Fruit fly (Drosophila melanogaster) whole organism, embryonic: ENCODE measurements around the gene CG4291.
A peak's percentile ranks its signal among the peaks of the same experiment; 100 is the strongest.

Source experiments
- Awh ChIP-seq: fragments of 200-800 bp; sonication (Bioruptor generic); IDR thresholded peaks from 2 replicates; pipeline ENCODE4, ENCODE4 v1.3.6; 2022; ENCODE audit warnings: missing biosample characterization, missing genetic modification characterization
- C15 ChIP-seq: fragments of 200-800 bp; sonication (Bioruptor generic); IDR thresholded peaks from 3 replicates; pipeline ENCODE4 v1.3.6; 2022; ENCODE audit warnings: missing biosample characterization, missing genetic modification characterization
- CG10209 ChIP-seq: fragments of 200-800 bp; sonication (Bioruptor generic); optimal IDR thresholded peaks from 3 replicates; lab custom pipeline; 2017; ENCODE audit warnings: missing biosample characterization, mild to moderate bottlenecking, missing genetic modification characterization, missing genetic modification reagents
- CG10321 ChIP-seq: fragments of 200-800 bp; sonication (Bioruptor generic); IDR thresholded peaks from 2 replicates; pipeline ENCODE4 v1.3.6; 2022; ENCODE audit warnings: missing biosample characterization, missing genetic modification characterization
- CG10979 ChIP-seq: fragments of 200-800 bp; sonication (Bioruptor generic); optimal IDR thresholded peaks from 2 replicates; lab custom pipeline; 2018; ENCODE audit warnings: missing biosample characterization, mild to moderate bottlenecking, missing genetic modification characterization, moderate library complexity
- CG1602 ChIP-seq: fragments of 200-800 bp; sonication (Bioruptor generic); optimal IDR thresholded peaks from 3 replicates; lab custom pipeline; 2016; ENCODE audit warnings: missing biosample characterization, missing genetic modification characterization
- CG1603 ChIP-seq: fragments of 200-800 bp; sonication (Bioruptor generic); optimal IDR thresholded peaks from 2 replicates; lab custom pipeline; 2019; ENCODE audit warnings: missing biosample characterization, mild to moderate bottlenecking, missing genetic modification characterization, moderate library complexity
- CG17612 ChIP-seq: fragments of 200-800 bp; sonication (Bioruptor generic); IDR thresholded peaks from 2 replicates; pipeline ENCODE4 v1.3.6; 2022; ENCODE audit warnings: missing biosample characterization, missing genetic modification characterization
- CG1792 ChIP-seq: fragments of 200-800 bp; sonication (Bioruptor generic); optimal IDR thresholded peaks from 2 replicates; lab custom pipeline; 2016; ENCODE audit warnings: missing biosample characterization, missing genetic modification characterization
- CG2202 ChIP-seq: fragments of 200-800 bp; sonication (Bioruptor generic); optimal IDR thresholded peaks from 2 replicates; lab custom pipeline; 2018; ENCODE audit warnings: missing biosample characterization, mild to moderate bottlenecking, missing genetic modification characterization
- CG6765 ChIP-seq: fragments of 200-800 bp; sonication (Bioruptor generic); optimal IDR thresholded peaks from 3 replicates; lab custom pipeline; 2017; ENCODE audit warnings: missing biosample characterization, mild to moderate bottlenecking, missing genetic modification characterization
- CG7271 ChIP-seq: fragments of 200-800 bp; sonication (Bioruptor generic); optimal IDR thresholded peaks from 2 replicates; lab custom pipeline; 2018; ENCODE audit warnings: missing biosample characterization, mild to moderate bottlenecking, missing genetic modification characterization, moderate library complexity
- CG8359 ChIP-seq: fragments of 200-800 bp; sonication (Bioruptor generic); optimal IDR thresholded peaks from 2 replicates; lab custom pipeline; 2017; ENCODE audit warnings: missing biosample characterization, mild to moderate bottlenecking, missing genetic modification characterization, borderline replicate concordance
- CG8924 ChIP-seq: fragments of 200-800 bp; optimal IDR thresholded peaks from 3 replicates; lab custom pipeline; 2019; ENCODE audit warnings: missing biosample characterization, mild to moderate bottlenecking, missing genetic modification characterization, moderate library complexity
- CG8944 ChIP-seq: fragments of 200-800 bp; sonication (Bioruptor generic); optimal IDR thresholded peaks from 3 replicates; lab custom pipeline; 2016; ENCODE audit warnings: missing biosample characterization, missing genetic modification characterization
- CG9437 ChIP-seq: fragments of 200-800 bp; sonication (Bioruptor generic); optimal IDR thresholded peaks from 2 replicates; lab custom pipeline; 2018; ENCODE audit warnings: missing biosample characterization, mild to moderate bottlenecking, missing genetic modification characterization
- CG9609 ChIP-seq: fragments of 200-800 bp; sonication (Bioruptor generic); optimal IDR thresholded peaks from 3 replicates; lab custom pipeline; 2016; ENCODE audit warnings: missing biosample characterization, missing genetic modification characterization
- CHES-1-like ChIP-seq: fragments of 200-800 bp; sonication (Bioruptor generic); optimal IDR thresholded peaks from 2 replicates; lab custom pipeline; 2016; ENCODE audit warnings: missing biosample characterization, missing genetic modification characterization
- CkIIα-i1 ChIP-seq: fragments of 200-800 bp; sonication (Bioruptor generic); IDR thresholded peaks from 2 replicates; pipeline ENCODE4 v1.3.6; 2022; ENCODE audit warnings: missing biosample characterization, missing genetic modification characterization
- HLH54F ChIP-seq: fragments of 200-800 bp; sonication (Bioruptor generic); optimal IDR thresholded peaks from 3 replicates; lab custom pipeline; 2016; ENCODE audit warnings: missing biosample characterization, missing genetic modification characterization
- Hr3 ChIP-seq: fragments of 200-800 bp; sonication (Bioruptor generic); optimal IDR thresholded peaks from 3 replicates; lab custom pipeline; 2016; ENCODE audit warnings: missing biosample characterization, missing genetic modification characterization
- Kr ChIP-seq: fragments of 200-800 bp; sonication (Bioruptor generic); optimal IDR thresholded peaks from 2 replicates; lab custom pipeline; 2017; ENCODE audit warnings: missing biosample characterization, mild to moderate bottlenecking, missing genetic modification characterization
- NFAT ChIP-seq: fragments of 200-800 bp; sonication (Bioruptor generic); IDR thresholded peaks from 2 replicates; pipeline ENCODE4 v1.3.6; 2022; ENCODE audit warnings: missing biosample characterization, missing genetic modification characterization
- Scr ChIP-seq: fragments of 200-800 bp; sonication (Bioruptor generic); IDR thresholded peaks from 2 replicates; pipeline ENCODE4 v1.3.6; 2022; ENCODE audit warnings: missing biosample characterization, missing genetic modification characterization; ENCODE audit not compliant: partially characterized antibody
- Sin3A ChIP-seq: fragments of >200 bp; optimal IDR thresholded peaks from 2 replicates; lab custom pipeline; 2018
- Six4 ChIP-seq: fragments of 200-800 bp; sonication (Bioruptor generic); optimal IDR thresholded peaks from 2 replicates; lab custom pipeline; 2016; ENCODE audit warnings: missing biosample characterization, missing genetic modification characterization
- Ssrp ChIP-seq: fragments of 200-800 bp; sonication (Bioruptor generic); optimal IDR thresholded peaks from 2 replicates; lab custom pipeline; 2018; ENCODE audit warnings: missing biosample characterization, mild to moderate bottlenecking, missing genetic modification characterization, moderate library complexity
- Usf ChIP-seq: fragments of 200-800 bp; sonication (Bioruptor generic); optimal IDR thresholded peaks from 2 replicates; lab custom pipeline; 2017; ENCODE audit warnings: missing genotype, missing biosample characterization, missing genetic modification characterization
- Vsx1 ChIP-seq: fragments of 200-800 bp; sonication (Bioruptor generic); optimal IDR thresholded peaks from 2 replicates; lab custom pipeline; 2017; ENCODE audit warnings: missing biosample characterization, mild to moderate bottlenecking, missing genetic modification characterization, missing genetic modification reagents
- ase ChIP-seq: fragments of 200-800 bp; sonication (Bioruptor generic); IDR thresholded peaks from 3 replicates; pipeline ENCODE4 v1.3.6; 2022; ENCODE audit warnings: missing biosample characterization, missing genetic modification characterization
- bsh ChIP-seq, 2 experiments: fragments of 200-800 bp; sonication (Bioruptor generic); optimal IDR thresholded peaks; 2 replicates each; lab custom pipeline; 2017 to 2018; ENCODE audit warnings: mild to moderate bottlenecking in 2 of 2, missing biosample characterization in 2 of 2, missing genetic modification characterization in 2 of 2, moderate library complexity in 1 of 2
- btn ChIP-seq: fragments of 200-800 bp; sonication (Bioruptor generic); optimal IDR thresholded peaks from 2 replicates; lab custom pipeline; 2016; ENCODE audit warnings: missing biosample characterization, missing genetic modification characterization
- crc ChIP-seq: fragments of 200-800 bp; sonication (Bioruptor generic); optimal IDR thresholded peaks from 2 replicates; lab custom pipeline; 2016; ENCODE audit warnings: missing biosample characterization, missing genetic modification characterization
- crol ChIP-seq: fragments of 200-800 bp; sonication (Bioruptor generic); IDR thresholded peaks from 2 replicates; pipeline ENCODE4 v1.3.6; 2022; ENCODE audit warnings: missing biosample characterization, missing genetic modification characterization
- dati ChIP-seq: fragments of 200-800 bp; sonication (Bioruptor generic); IDR thresholded peaks from 2 replicates; pipeline ENCODE4 v1.3.6; 2022; ENCODE audit warnings: missing biosample characterization, missing genetic modification characterization
- disco-r ChIP-seq: fragments of 200-800 bp; sonication (Bioruptor generic); optimal IDR thresholded peaks from 2 replicates; lab custom pipeline; 2016; ENCODE audit warnings: missing biosample characterization, missing genetic modification characterization
- ems ChIP-seq: fragments of 200-800 bp; sonication (Bioruptor generic); optimal IDR thresholded peaks from 3 replicates; lab custom pipeline; 2016; ENCODE audit warnings: missing biosample characterization, missing genetic modification characterization
- gce ChIP-seq: fragments of 200-800 bp; sonication (Bioruptor generic); IDR thresholded peaks from 3 replicates; pipeline ENCODE4 v1.3.6; 2022; ENCODE audit warnings: missing biosample characterization, missing genetic modification characterization
- gcm ChIP-seq: fragments of 200-800 bp; sonication (Bioruptor generic); optimal IDR thresholded peaks from 2 replicates; lab custom pipeline; 2019; ENCODE audit warnings: missing biosample characterization, mild to moderate bottlenecking, missing genetic modification characterization, moderate library complexity
- gro ChIP-seq: fragments of 200-800 bp; sonication (Bioruptor generic); optimal IDR thresholded peaks from 2 replicates; lab custom pipeline; 2016; ENCODE audit warnings: missing biosample characterization, missing genetic modification characterization
- ham ChIP-seq: fragments of 200-800 bp; sonication (Bioruptor generic); IDR thresholded peaks from 2 replicates; pipeline ENCODE4 v1.3.6; 2022; ENCODE audit warnings: missing biosample characterization, missing genetic modification characterization
- hbn ChIP-seq: fragments of 200-800 bp; sonication (Bioruptor generic); IDR thresholded peaks from 2 replicates; pipeline ENCODE4 v1.3.6; 2022; ENCODE audit warnings: missing biosample characterization, missing genetic modification characterization; ENCODE audit not compliant: partially characterized antibody
- kni ChIP-seq: fragments of 200-800 bp; sonication (Bioruptor generic); optimal IDR thresholded peaks from 3 replicates; lab custom pipeline; 2017; ENCODE audit warnings: mild to moderate bottlenecking, missing biosample characterization, missing genetic modification reagents, missing genetic modification characterization
- knrl ChIP-seq: fragments of 200-800 bp; sonication (Bioruptor generic); IDR thresholded peaks from 3 replicates; pipeline ENCODE4 v1.3.6; 2022; ENCODE audit warnings: missing biosample characterization, missing genetic modification characterization; ENCODE audit not compliant: partially characterized antibody
- nerfin-2 ChIP-seq: fragments of 200-800 bp; sonication (Bioruptor generic); IDR thresholded peaks from 2 replicates; pipeline ENCODE4 v1.3.6; 2022; ENCODE audit warnings: missing biosample characterization, missing genetic modification characterization; ENCODE audit not compliant: partially characterized antibody
- p53 ChIP-seq: fragments of 200-800 bp; sonication (Bioruptor generic); optimal IDR thresholded peaks from 2 replicates; lab custom pipeline; 2016; ENCODE audit warnings: missing biosample characterization, missing genetic modification characterization
- pho ChIP-seq: fragments of 200-800 bp; sonication (Bioruptor generic); optimal IDR thresholded peaks from 2 replicates; lab custom pipeline; 2016; ENCODE audit warnings: missing biosample characterization, missing genetic modification characterization
- sens ChIP-seq: fragments of 200-800 bp; sonication (Bioruptor generic); peaks from one replicate; lab custom pipeline; 2016; ENCODE audit warnings: missing biosample characterization, missing genetic modification characterization
- sim ChIP-seq: fragments of 200-800 bp; sonication (Bioruptor generic); IDR thresholded peaks from 2 replicates; pipeline ENCODE4 v1.3.6; 2022; ENCODE audit warnings: missing biosample characterization, missing genetic modification characterization
- tap ChIP-seq: fragments of 200-800 bp; optimal IDR thresholded peaks from 3 replicates; lab custom pipeline; 2019; ENCODE audit warnings: missing biosample characterization, mild to moderate bottlenecking, missing genetic modification characterization, moderate library complexity

The CG4291 gene

DNA sequence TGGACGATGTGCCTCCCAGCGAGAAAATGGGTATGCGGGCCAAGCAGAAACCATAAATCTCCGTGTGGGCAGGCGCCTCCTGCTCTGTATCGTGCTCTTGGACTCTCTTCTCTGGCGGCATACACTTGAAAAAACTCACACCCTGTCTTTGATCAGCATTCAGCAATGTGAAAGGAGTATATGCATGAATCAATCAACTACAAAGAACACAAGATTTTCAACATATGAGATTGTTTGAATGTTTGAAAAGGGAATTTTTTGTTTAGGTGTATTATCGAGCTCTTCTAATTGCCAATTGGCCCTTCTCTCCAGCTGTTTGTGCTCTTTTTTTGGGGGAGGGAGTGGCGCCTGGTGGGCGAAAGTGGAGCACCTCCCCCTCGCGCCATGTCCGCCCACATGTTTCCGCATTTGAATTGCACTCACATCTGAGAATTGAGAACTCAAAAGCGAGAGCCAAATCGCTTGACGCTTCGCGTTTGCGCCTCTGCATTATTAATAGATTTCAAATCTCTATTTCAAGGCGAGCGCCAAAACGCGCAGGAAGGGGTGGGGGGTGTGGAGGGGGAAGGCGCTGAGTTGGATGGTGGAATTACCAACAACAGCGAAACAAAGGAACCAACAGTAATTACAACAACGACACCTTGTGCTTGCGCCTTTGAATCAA lies 7.1 kb downstream of the CG4291 start (continued):
- TF ChIP-seq CG9609 (GFP tag; lab: Kevin White, UChicago): peak; percentile 88
- no peak for TF ChIP-seq Scr (GFP tag; lab: Robert Waterston, UW)
- peak; percentile 96 for TF ChIP-seq sens (GFP tag; lab: Kevin White, UChicago)
- TF ChIP-seq knrl (GFP tag; lab: Robert Waterston, UW): no peak
- peak; percentile 84 for TF ChIP-seq CG8944 (GFP tag; lab: Kevin White, UChicago)
- TF ChIP-seq Usf (GFP tag; lab: Kevin White, UChicago): peak; percentile 33
- TF ChIP-seq CG2202 (tag; lab: Kevin White, UChicago): peak; percentile 37
- TF ChIP-seq CG1603 (tag; lab: Kevin White, UChicago): peak; percentile 94
- no peak for TF ChIP-seq hbn (GFP tag; lab: Robert Waterston, UW)
- peak; percentile 87 for TF ChIP-seq Awh (GFP tag; lab: Robert Waterston, UW)
- TF ChIP-seq Kr (GFP tag; lab: Kevin White, UChicago): no peak
- peak; percentile 91 for TF ChIP-seq NFAT (GFP tag; lab: Robert Waterston, UW)
- TF ChIP-seq p53 (GFP tag; lab: Kevin White, UChicago): peak; percentile 60
- TF ChIP-seq disco-r (GFP tag; lab: Kevin White, UChicago): peak; percentile 73
- peak; percentile 80 for TF ChIP-seq Ssrp (tag; lab: Kevin White, UChicago)
- no peak; the same call in none of the 2 replicates for TF ChIP-seq sim
- no peak for TF ChIP-seq nerfin-2 (GFP tag; lab: Robert Waterston, UW)
- TF ChIP-seq gce (GFP tag; lab: Robert Waterston, UW): peak; percentile 69; the same call in 1 of the 3 replicates
- peak; percentile 72 for TF ChIP-seq gcm
- TF ChIP-seq CG6765 (GFP tag; lab: Kevin White, UChicago): peak; percentile 83
- TF ChIP-seq HLH54F (GFP tag; lab: Kevin White, UChicago): peak; percentile 82
- TF ChIP-seq CG10209 (GFP tag; lab: Kevin White, UChicago): peak; percentile 86
- TF ChIP-seq pho: peak; percentile 85
- no peak for TF ChIP-seq kni (GFP tag; lab: Kevin White, UChicago)
- TF ChIP-seq Vsx1 (GFP tag; lab: Kevin White, UChicago): peak; percentile 66
- peak; percentile 75 for TF ChIP-seq CG9437 (GFP tag; lab: Kevin White, UChicago)
- TF ChIP-seq btn: peak; percentile 83
- TF ChIP-seq CG8924 (tag; lab: Kevin White, UChicago): peak; percentile 87
- TF ChIP-seq gro (GFP tag; lab: Kevin White, UChicago): peak; percentile 69
- TF ChIP-seq C15 (GFP tag; lab: Robert Waterston, UW): peak; percentile 84
- peak; percentile 80 for TF ChIP-seq Six4 (GFP tag; lab: Kevin White, UChicago)
- peak; percentile 79 for TF ChIP-seq ems
- TF ChIP-seq dati (GFP tag; lab: Robert Waterston, UW): peak; percentile 84
- TF ChIP-seq CkIIα-i1 (GFP tag; lab: Robert Waterston, UW): 0 out of 2 replicates have a peak, but pooled peaks have one; percentile 33
- peak; percentile 68 for TF ChIP-seq CG10321 (GFP tag; lab: Robert Waterston, UW)
- peak; percentile 49; the same call in 1 of the 2 replicates for TF ChIP-seq ham (GFP tag; lab: Robert Waterston, UW)
- TF ChIP-seq crol (GFP tag; lab: Robert Waterston, UW): peak; percentile 87
- TF ChIP-seq CG8359: peak; percentile 37
- peak; percentile 91 for TF ChIP-seq ase (GFP tag; lab: Robert Waterston, UW)
- peak; percentile 82 for TF ChIP-seq CG17612 (GFP tag; lab: Robert Waterston, UW)
- TF ChIP-seq CG1792: peak; percentile 87
- TF ChIP-seq CG10979 (tag; lab: Kevin White, UChicago): peak; percentile 74
- TF ChIP-seq tap (tag; lab: Kevin White, UChicago): peak; percentile 88
- peak; percentile 75 for TF ChIP-seq CG1602 (GFP tag; lab: Kevin White, UChicago)
- peak; percentile 67 to 87 for TF ChIP-seq bsh (GFP tag; optimal IDR thresholded peaks at IDR 0.05; lab: Kevin White, UChicago)
- peak; percentile 90 for TF ChIP-seq CHES-1-like (GFP tag; lab: Kevin White, UChicago)
- TF ChIP-seq Sin3A (lab: Kevin White, UChicago): no peak
- no peak for TF ChIP-seq CG7271
- peak; percentile 84 for TF ChIP-seq Hr3 (GFP tag; lab: Kevin White, UChicago)
- peak; percentile 85 for TF ChIP-seq crc (GFP tag; lab: Kevin White, UChicago)
